Fruit fly (Drosophila melanogaster): ENCODE data around the gene CG5614.
A peak's percentile ranks its signal among the peaks of the same experiment; 100 is the strongest.

The CG5614 gene

dm6 chr3R:15794258-15794727 lies 14.7 kb downstream of the CG5614 start (continued):
- TF ChIP-seq CG4282 (GFP tag; optimal IDR thresholded peaks at IDR 0.05) = peak; percentile 15
- peak; percentile 39 for TF ChIP-seq Lhr (GFP tag; optimal IDR thresholded peaks at IDR 0.05)
- no peak for TF ChIP-seq bbx (GFP tag; IDR thresholded peaks at IDR 0.05; ENCODE audit: partially characterized antibody)
- no peak for TF ChIP-seq Stat92E (GFP tag; optimal IDR thresholded peaks at IDR 0.05)
- no peak for TF ChIP-seq C15 (GFP tag; IDR thresholded peaks at IDR 0.05)
- TF ChIP-seq maf-S (GFP tag; optimal IDR thresholded peaks at IDR 0.05) = peak; percentile 32
- no peak for TF ChIP-seq stwl (tag; optimal IDR thresholded peaks at IDR 0.05)
- TF ChIP-seq kah (GFP tag; optimal IDR thresholded peaks at IDR 0.05) = peak; percentile 37
- TF ChIP-seq CG12769 (tag; optimal IDR thresholded peaks at IDR 0.05) = no peak
- TF ChIP-seq Fer3 (tag; optimal IDR thresholded peaks at IDR 0.05) = peak; percentile 42
- TF ChIP-seq chinmo (GFP tag; IDR thresholded peaks at IDR 0.05; ENCODE audit: partially characterized antibody) = peak; percentile 89; the same call in 3 of the 4 replicates
- TF ChIP-seq Dek (tag; optimal IDR thresholded peaks at IDR 0.05) = peak; percentile 37
- no peak for TF ChIP-seq CG7271 (tag; optimal IDR thresholded peaks at IDR 0.05)
- TF ChIP-seq mld (GFP tag; IDR thresholded peaks at IDR 0.05; ENCODE audit: partially characterized antibody) = no peak
- TF ChIP-seq sens (GFP tag) = peak; percentile 85
- no peak for TF ChIP-seq CG4707 (GFP tag; optimal IDR thresholded peaks at IDR 0.05)
- TF ChIP-seq Eip74EF (GFP tag; optimal IDR thresholded peaks at IDR 0.05) = peak in 1 of 2 experiments; percentile 92
- TF ChIP-seq Fer2 (tag; optimal IDR thresholded peaks at IDR 0.05) = peak; percentile 23
- TF ChIP-seq BEAF-32 (GFP tag; optimal IDR thresholded peaks at IDR 0.05) = no peak
- peak; percentile 34; the same call in 1 of the 2 replicates for TF ChIP-seq MBD-R2 (GFP tag; IDR thresholded peaks at IDR 0.05)
- peak; percentile 61 for TF ChIP-seq Vsx1 (GFP tag; optimal IDR thresholded peaks at IDR 0.05)
- TF ChIP-seq Doc3 (GFP tag; IDR thresholded peaks at IDR 0.05; ENCODE audit: partially characterized antibody) = no peak
- TF ChIP-seq fu2 (GFP tag; optimal IDR thresholded peaks at IDR 0.05) = no peak
- no peak for TF ChIP-seq CG2129 (GFP tag; IDR thresholded peaks at IDR 0.05; ENCODE audit: partially characterized antibody)
- TF ChIP-seq wek (GFP tag; optimal IDR thresholded peaks at IDR 0.05) = peak; percentile 58
- peak; percentile 35; the same call in 1 of the 2 replicates for TF ChIP-seq onecut (GFP tag; IDR thresholded peaks at IDR 0.05)
- peak; percentile 15 for TF ChIP-seq p53 (GFP tag; optimal IDR thresholded peaks at IDR 0.05)
- TF ChIP-seq zen (tag; optimal IDR thresholded peaks at IDR 0.05) = peak; percentile 3
- peak; percentile 45 for TF ChIP-seq CG8924 (tag; optimal IDR thresholded peaks at IDR 0.05)
- TF ChIP-seq CG12299 (tag; optimal IDR thresholded peaks at IDR 0.05) = peak; percentile 20
- TF ChIP-seq CG18262 (tag; optimal IDR thresholded peaks at IDR 0.05) = peak; percentile 14
- no peak for TF ChIP-seq CG4360 (GFP tag; IDR thresholded peaks at IDR 0.05)
- no peak for TF ChIP-seq CTCF (GFP tag; optimal IDR thresholded peaks at IDR 0.05)
- TF ChIP-seq lilli (GFP tag; optimal IDR thresholded peaks at IDR 0.05) = peak; percentile 16
- peak; percentile 24 for TF ChIP-seq Hey (tag; optimal IDR thresholded peaks at IDR 0.05)
- peak; percentile 24 for TF ChIP-seq zf30C (GFP tag; optimal IDR thresholded peaks at IDR 0.05)
- TF ChIP-seq CG7987 (GFP tag; optimal IDR thresholded peaks at IDR 0.05) = peak; percentile 61
- peak; percentile 51 for TF ChIP-seq CG16863 (GFP tag; optimal IDR thresholded peaks at IDR 0.05)
- peak; percentile 55 for TF ChIP-seq CG4328 (GFP tag; optimal IDR thresholded peaks at IDR 0.05)
- peak; percentile 1 for TF ChIP-seq Atf-2 (GFP tag; optimal IDR thresholded peaks at IDR 0.05)
- no peak for TF ChIP-seq CG14710 (tag; optimal IDR thresholded peaks at IDR 0.05)
- TF ChIP-seq B-H1 (GFP tag; IDR thresholded peaks at IDR 0.05) = peak; percentile 26; the same call in 1 of the 3 replicates
- peak; percentile 61; the same call in 2 of the 3 replicates for TF ChIP-seq ci (GFP tag; IDR thresholded peaks at IDR 0.05)
- peak; percentile 53 for TF ChIP-seq BtbVII (GFP tag; optimal IDR thresholded peaks at IDR 0.05)
- TF ChIP-seq CG4820 (GFP tag; optimal IDR thresholded peaks at IDR 0.05) = peak; percentile 11
- TF ChIP-seq Antp (GFP tag; optimal IDR thresholded peaks at IDR 0.05) = no peak
- peak; percentile 99 for TF ChIP-seq cg (GFP tag; optimal IDR thresholded peaks at IDR 0.05)
- peak; percentile 10 for TF ChIP-seq Dad (GFP tag; optimal IDR thresholded peaks at IDR 0.05)
- TF ChIP-seq CG7786 (GFP tag; optimal IDR thresholded peaks at IDR 0.05) = no peak

Data from whole organism, embryonic.